Worm (Caenorhabditis elegans) whole organism, early embryonic: Measurements from ENCODE around the gene ssu-2.

Experiments used
- ama-1 ChIP-seq: fragments of 150-350 bp; optimal IDR thresholded peaks from 2 replicates; lab custom pipeline; 2014
- ets-7 ChIP-seq: sonication (generic microtip); optimal IDR thresholded peaks from 2 replicates; lab custom pipeline; 2016; ENCODE audit warnings: missing genotype, missing genetic modification characterization, missing compliant biosample characterization

DNA sequence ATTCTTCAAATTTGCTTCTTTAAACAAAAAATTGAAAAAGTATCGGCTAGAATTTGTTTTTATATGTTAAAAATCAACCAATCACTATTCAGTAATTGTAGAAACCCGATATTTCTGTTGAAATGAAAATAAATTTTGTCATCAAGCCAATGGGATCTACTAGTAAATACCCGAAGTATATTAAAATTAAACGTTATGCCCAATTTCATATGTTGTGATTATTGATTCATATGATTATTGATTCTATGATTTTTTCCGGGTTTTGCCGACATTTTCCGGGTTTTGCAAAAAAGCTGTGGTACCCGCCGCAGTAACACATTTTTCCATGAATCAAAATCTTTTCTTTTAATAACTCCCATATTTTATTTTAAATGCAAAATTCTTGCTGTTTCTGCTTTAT, 34.5 kb downstream of the ssu-2 start:
- TF ChIP-seq ama-1 (no peak), ets-7 (tag; lab: Kevin White, UChicago) (no peak)
